Worm (Caenorhabditis elegans) whole organism, L1 larva: ENCODE results near the gene gpla-1.

Experiments used
- aha-1 ChIP-seq: fragments of 150-350 bp; optimal IDR thresholded peaks from 2 replicates; lab custom pipeline; 2014; ENCODE audit warnings: missing biosample characterization, missing genetic modification characterization
- nhr-28 ChIP-seq: fragments of 150-350 bp; optimal IDR thresholded peaks from 2 replicates; lab custom pipeline; 2014; ENCODE audit warnings: missing biosample characterization, missing genetic modification characterization

ce11 chrV:11976734-11977133 is 39.1 kb upstream of the gpla-1 start:
- TF ChIP-seq nhr-28 (tag; lab: Kevin White, UChicago) = no peak
- TF ChIP-seq aha-1 = no peak
